Fruit fly (Drosophila melanogaster): Measurements from ENCODE around the gene ergic53.
A peak's percentile ranks its signal among the peaks of the same experiment; 100 is the strongest.

The ergic53 gene

dm6 chr3L:8543866-8544265, 9.1 kb downstream of the ergic53 start (continued):
- TF ChIP-seq Dp (GFP tag; optimal IDR thresholded peaks at IDR 0.05), result no peak
- no peak for TF ChIP-seq dm (GFP tag; optimal IDR thresholded peaks at IDR 0.05)
- TF ChIP-seq HmgD (GFP tag; optimal IDR thresholded peaks at IDR 0.05), result no peak
- TF ChIP-seq CG8765 (GFP tag; IDR thresholded peaks at IDR 0.05), result no peak
- no peak for TF ChIP-seq pita (GFP tag; optimal IDR thresholded peaks at IDR 0.05)
- no peak for TF ChIP-seq CG18476 (GFP tag; optimal IDR thresholded peaks at IDR 0.05)
- no peak for TF ChIP-seq CG14965 (GFP tag; optimal IDR thresholded peaks at IDR 0.05; ENCODE audit: borderline replicate concordance)
- no peak for TF ChIP-seq Nf-YA (GFP tag; IDR thresholded peaks at IDR 0.05)
- TF ChIP-seq D19A (tag; optimal IDR thresholded peaks at IDR 0.05), result peak; percentile 37
- TF ChIP-seq eyg (GFP tag; optimal IDR thresholded peaks at IDR 0.05), result no peak
- no peak for TF ChIP-seq cad (GFP tag; optimal IDR thresholded peaks at IDR 0.05)
- no peak for TF ChIP-seq trh (GFP tag; optimal IDR thresholded peaks at IDR 0.05)
- no peak for TF ChIP-seq CG16863 (GFP tag; optimal IDR thresholded peaks at IDR 0.05)
- no peak for TF ChIP-seq chinmo (GFP tag; IDR thresholded peaks at IDR 0.05; ENCODE audit: partially characterized antibody)
- no peak for TF ChIP-seq NC2α (GFP tag; optimal IDR thresholded peaks at IDR 0.05)
- no peak for TF ChIP-seq stwl (tag; optimal IDR thresholded peaks at IDR 0.05)
- TF ChIP-seq h (optimal IDR thresholded peaks at IDR 0.05), result no peak
- TF ChIP-seq C15 (GFP tag; IDR thresholded peaks at IDR 0.05), result no peak
- TF ChIP-seq ERR (GFP tag; optimal IDR thresholded peaks at IDR 0.05), result no peak
- peak; percentile 3 for TF ChIP-seq CG13775 (GFP tag; optimal IDR thresholded peaks at IDR 0.05)
- no peak for TF ChIP-seq CG32532 (GFP tag; IDR thresholded peaks at IDR 0.05)
- TF ChIP-seq vvl (GFP tag; IDR thresholded peaks at IDR 0.05), result no peak
- no peak for TF ChIP-seq CG10543 (GFP tag; optimal IDR thresholded peaks at IDR 0.05)
- no peak for TF ChIP-seq gcm (GFP tag; optimal IDR thresholded peaks at IDR 0.05)
- TF ChIP-seq sug (tag; optimal IDR thresholded peaks at IDR 0.05), result no peak
- no peak for TF ChIP-seq fru (optimal IDR thresholded peaks at IDR 0.05)
- TF ChIP-seq grau (tag; optimal IDR thresholded peaks at IDR 0.05), result peak; percentile 39
- TF ChIP-seq schlank (tag; optimal IDR thresholded peaks at IDR 0.05), result no peak
- no peak for TF ChIP-seq ewg (GFP tag; optimal IDR thresholded peaks at IDR 0.05)
- no peak for TF ChIP-seq shn (GFP tag; optimal IDR thresholded peaks at IDR 0.05)
- TF ChIP-seq CG31224 (GFP tag; IDR thresholded peaks at IDR 0.05), result no peak
- TF ChIP-seq Six4 (GFP tag; optimal IDR thresholded peaks at IDR 0.05), result no peak
- TF ChIP-seq kni (GFP tag; optimal IDR thresholded peaks at IDR 0.05), result no peak
- no peak for TF ChIP-seq ssp (GFP tag; IDR thresholded peaks at IDR 0.05)
- no peak for TF ChIP-seq Opbp (GFP tag; IDR thresholded peaks at IDR 0.05; ENCODE audit: partially characterized antibody)
- TF ChIP-seq nom (GFP tag; optimal IDR thresholded peaks at IDR 0.05), result no peak
- no peak for TF ChIP-seq Bgb (GFP tag; IDR thresholded peaks at IDR 0.05; ENCODE audit: partially characterized antibody)
- TF ChIP-seq CG6683 (GFP tag; optimal IDR thresholded peaks at IDR 0.05), result no peak
- no peak for TF ChIP-seq CG17612 (GFP tag; IDR thresholded peaks at IDR 0.05)
- TF ChIP-seq D (optimal IDR thresholded peaks at IDR 0.05), result no peak
- TF ChIP-seq D (GFP tag; optimal IDR thresholded peaks at IDR 0.05), result peak; percentile 14
- no peak for TF ChIP-seq CG15479 (GFP tag; optimal IDR thresholded peaks at IDR 0.05)
- TF ChIP-seq ash1 (GFP tag; optimal IDR thresholded peaks at IDR 0.05), result no peak
- TF ChIP-seq trem (tag; optimal IDR thresholded peaks at IDR 0.05), result no peak
- TF ChIP-seq ham (GFP tag; IDR thresholded peaks at IDR 0.05), result no peak
- TF ChIP-seq en (GFP tag; optimal IDR thresholded peaks at IDR 0.05), result no peak
- no peak for TF ChIP-seq jigr1 (GFP tag; IDR thresholded peaks at IDR 0.05)
- TF ChIP-seq CkIIα-i1 (GFP tag; IDR thresholded peaks at IDR 0.05), result no peak
- TF ChIP-seq CTCF (GFP tag; optimal IDR thresholded peaks at IDR 0.05), result no peak
- no peak for TF ChIP-seq dimm (GFP tag; IDR thresholded peaks at IDR 0.05)
- TF ChIP-seq esg (GFP tag; conservative IDR thresholded peaks at IDR 0.05), result no peak
- peak; percentile 55 for TF ChIP-seq CG10979 (tag; optimal IDR thresholded peaks at IDR 0.05)
- TF ChIP-seq CG10654 (GFP tag; optimal IDR thresholded peaks at IDR 0.05), result no peak
- TF ChIP-seq oc (tag; optimal IDR thresholded peaks at IDR 0.05), result no peak

Data from whole organism, embryonic.